Worm (Caenorhabditis elegans): ENCODE data around the gene gln-5.

Gene gln-5

DNA sequence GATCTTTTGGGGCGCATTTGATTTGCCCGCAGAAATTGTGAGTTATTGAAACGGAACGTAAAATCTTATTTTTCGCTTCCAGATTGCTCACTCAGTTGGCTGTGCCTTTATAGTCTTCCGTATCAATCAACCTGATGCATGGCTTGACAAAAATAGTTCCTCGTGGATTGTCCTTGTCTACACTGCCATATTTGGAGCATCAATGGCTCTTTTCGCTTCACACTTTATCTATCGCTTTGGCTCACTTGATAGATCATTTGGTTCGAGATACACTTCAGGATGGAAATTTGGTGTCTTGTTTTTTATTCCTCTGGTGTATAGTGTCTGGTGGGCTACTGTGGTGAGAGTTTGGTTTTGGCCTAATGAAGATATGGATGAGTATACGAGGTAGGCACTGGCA lies 7.7 kb downstream of the gln-5 start:
- TF ChIP-seq nhr-237 (tag; optimal IDR thresholded peaks at IDR 0.05) = no peak
- TF ChIP-seq bed-3 (GFP tag; optimal IDR thresholded peaks at IDR 0.05) = no peak
- no peak for TF ChIP-seq lsy-2 (tag; optimal IDR thresholded peaks at IDR 0.05)
- TF ChIP-seq ceh-83 (GFP tag; optimal IDR thresholded peaks at IDR 0.05) = no peak
- no peak for TF ChIP-seq lin-13 (tag; optimal IDR thresholded peaks at IDR 0.05)
- TF ChIP-seq nhr-2 (tag; optimal IDR thresholded peaks at IDR 0.05) = no peak
- TF ChIP-seq lin-32 (GFP tag; optimal IDR thresholded peaks at IDR 0.05) = no peak
- TF ChIP-seq nhr-28 (tag; optimal IDR thresholded peaks at IDR 0.05) = no peak
- TF ChIP-seq drap-1 (GFP tag; optimal IDR thresholded peaks at IDR 0.05) = no peak
- no peak for TF ChIP-seq pha-4 (tag; optimal IDR thresholded peaks at IDR 0.05)
- no peak for TF ChIP-seq ces-1 (GFP tag; optimal IDR thresholded peaks at IDR 0.05)
- no peak for TF ChIP-seq cnd-1 (tag; optimal IDR thresholded peaks at IDR 0.05)
- TF ChIP-seq hlh-1 (tag; optimal IDR thresholded peaks at IDR 0.05) = no peak
- TF ChIP-seq ham-2 (GFP tag; optimal IDR thresholded peaks at IDR 0.05) = no peak
- no peak for TF ChIP-seq mls-2 (tag; optimal IDR thresholded peaks at IDR 0.05)
- no peak for TF ChIP-seq tbx-8 (GFP tag; optimal IDR thresholded peaks at IDR 0.05)

DNA sequence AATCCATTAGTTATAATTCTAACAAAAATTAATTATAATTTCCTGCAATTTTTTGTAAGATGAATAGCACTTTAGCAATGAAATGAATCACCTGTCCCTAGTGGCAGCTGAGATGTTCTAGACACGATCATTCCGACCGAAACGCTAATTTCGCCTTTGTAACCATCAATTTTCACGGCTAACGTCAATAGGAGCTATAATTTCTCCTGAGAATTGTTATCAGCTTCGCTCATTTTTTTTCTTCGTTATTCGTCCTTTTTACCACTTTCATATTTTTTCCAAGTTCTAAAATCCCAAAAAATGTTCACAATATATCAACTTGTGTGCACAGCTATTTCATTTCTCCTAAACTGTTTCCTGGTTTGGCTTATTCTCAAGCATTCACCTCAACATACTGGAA lies 8.2 kb downstream of the gln-5 start, which contains the start of gene str-187:
Gene str-187 (plus strand): TSS at position 301 of the 400 bp plus-strand sequence.
- TF ChIP-seq drap-1 (GFP tag; optimal IDR thresholded peaks at IDR 0.05) = no peak
- no peak for TF ChIP-seq unc-62 (GFP tag; optimal IDR thresholded peaks at IDR 0.05)
- no peak for TF ChIP-seq ceh-39 (tag; optimal IDR thresholded peaks at IDR 0.05)
- TF ChIP-seq bed-3 (GFP tag; optimal IDR thresholded peaks at IDR 0.05) = no peak
- TF ChIP-seq mls-2 (tag; optimal IDR thresholded peaks at IDR 0.05) = no peak
- TF ChIP-seq lin-13 (tag; optimal IDR thresholded peaks at IDR 0.05) = no peak
- no peak for TF ChIP-seq nhr-28 (tag; optimal IDR thresholded peaks at IDR 0.05)
- TF ChIP-seq cnd-1 (tag; optimal IDR thresholded peaks at IDR 0.05) = no peak
- TF ChIP-seq ceh-83 (GFP tag; optimal IDR thresholded peaks at IDR 0.05) = no peak
- no peak for TF ChIP-seq nhr-2 (tag; optimal IDR thresholded peaks at IDR 0.05)
- no peak for TF ChIP-seq nhr-12 (tag; optimal IDR thresholded peaks at IDR 0.05)
- no peak for TF ChIP-seq lin-32 (GFP tag; optimal IDR thresholded peaks at IDR 0.05)
- TF ChIP-seq tbx-8 (GFP tag; optimal IDR thresholded peaks at IDR 0.05) = no peak
- TF ChIP-seq ceh-43 (GFP tag; optimal IDR thresholded peaks at IDR 0.05) = no peak
- no peak for TF ChIP-seq ham-2 (GFP tag; optimal IDR thresholded peaks at IDR 0.05)

DNA sequence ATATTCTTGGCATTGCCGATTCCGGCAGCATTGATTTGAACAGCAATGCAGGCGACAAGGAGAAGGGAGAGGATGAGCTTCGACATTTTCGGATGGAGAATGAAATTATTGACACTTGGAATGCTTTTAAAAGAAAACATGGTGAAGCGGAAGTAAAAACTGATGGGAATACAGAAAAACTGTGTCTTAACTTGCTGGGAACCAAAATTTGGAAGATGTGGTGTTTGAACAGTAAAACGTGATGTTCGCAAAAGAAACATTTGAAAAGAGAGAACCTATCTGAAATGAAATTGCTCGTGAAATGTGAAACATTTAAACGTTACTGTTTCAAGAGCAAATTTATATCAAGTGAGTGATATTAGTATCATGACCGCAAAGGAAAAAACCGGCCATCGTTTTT lies 8.7 kb downstream of the gln-5 start, which contains the start of gene F26D10.13:
Gene F26D10.13 (minus strand): TSS at position 101 of the 400 bp plus-strand sequence.
- TF ChIP-seq sptf-1 (tag; optimal IDR thresholded peaks at IDR 0.05) (no peak), M03D4.4 (tag; optimal IDR thresholded peaks at IDR 0.05) (no peak), unc-39 (tag; optimal IDR thresholded peaks at IDR 0.05) (no peak), ceh-43 (GFP tag; optimal IDR thresholded peaks at IDR 0.05) (no peak), ceh-39 (tag; optimal IDR thresholded peaks at IDR 0.05) (no peak), lin-13 (tag; optimal IDR thresholded peaks at IDR 0.05) (no peak), ces-1 (GFP tag; optimal IDR thresholded peaks at IDR 0.05) (no peak), ham-2 (GFP tag; optimal IDR thresholded peaks at IDR 0.05) (no peak), cnd-1 (tag; optimal IDR thresholded peaks at IDR 0.05) (no peak), tbx-8 (GFP tag; optimal IDR thresholded peaks at IDR 0.05) (no peak), nhr-12 (tag; optimal IDR thresholded peaks at IDR 0.05) (no peak), lin-32 (GFP tag; optimal IDR thresholded peaks at IDR 0.05) (no peak), blmp-1 (tag; optimal IDR thresholded peaks at IDR 0.05) (no peak)

DNA sequence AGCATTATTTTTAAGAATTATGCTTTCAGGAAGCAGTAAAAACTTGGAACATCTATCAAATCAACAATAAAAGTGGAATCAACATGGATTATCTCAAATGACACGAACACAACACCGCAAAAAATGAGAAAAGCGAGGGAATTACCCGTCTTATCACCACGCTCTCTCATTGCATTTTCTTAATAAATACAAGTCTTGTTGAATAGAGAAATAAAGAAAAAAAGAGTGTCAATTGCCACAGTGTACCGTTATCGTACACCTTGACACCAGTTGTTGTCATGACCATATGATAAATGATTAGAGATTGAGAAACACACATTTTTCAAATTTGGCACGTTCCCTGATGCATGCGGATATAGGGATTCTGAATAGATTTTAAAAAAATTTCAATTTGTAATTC lies 9.7 kb downstream of the gln-5 start:
- TF ChIP-seq tbx-8 (GFP tag; optimal IDR thresholded peaks at IDR 0.05) (no peak), ceh-83 (GFP tag; optimal IDR thresholded peaks at IDR 0.05) (no peak), ceh-39 (tag; optimal IDR thresholded peaks at IDR 0.05) (no peak), unc-120 (tag; optimal IDR thresholded peaks at IDR 0.05; ENCODE audit: poor library complexity, severe bottlenecking) (no peak), bed-3 (GFP tag; optimal IDR thresholded peaks at IDR 0.05) (no peak), drap-1 (GFP tag; optimal IDR thresholded peaks at IDR 0.05) (no peak), lin-13 (tag; optimal IDR thresholded peaks at IDR 0.05) (no peak), lsy-2 (tag; optimal IDR thresholded peaks at IDR 0.05) (no peak), snpc-4 (tag; optimal IDR thresholded peaks at IDR 0.05) (no peak), unc-39 (tag; optimal IDR thresholded peaks at IDR 0.05) (no peak), hlh-1 (tag; optimal IDR thresholded peaks at IDR 0.05) (no peak), pha-4 (tag; optimal IDR thresholded peaks at IDR 0.05) (no peak), nhr-28 (tag; optimal IDR thresholded peaks at IDR 0.05) (no peak), ham-2 (GFP tag; optimal IDR thresholded peaks at IDR 0.05) (no peak), lin-32 (GFP tag; optimal IDR thresholded peaks at IDR 0.05) (no peak), mab-5 (tag; optimal IDR thresholded peaks at IDR 0.05) (no peak), nhr-237 (tag; optimal IDR thresholded peaks at IDR 0.05) (no peak), mep-1 (tag; optimal IDR thresholded peaks at IDR 0.05) (no peak), ceh-43 (GFP tag; optimal IDR thresholded peaks at IDR 0.05) (no peak)

DNA sequence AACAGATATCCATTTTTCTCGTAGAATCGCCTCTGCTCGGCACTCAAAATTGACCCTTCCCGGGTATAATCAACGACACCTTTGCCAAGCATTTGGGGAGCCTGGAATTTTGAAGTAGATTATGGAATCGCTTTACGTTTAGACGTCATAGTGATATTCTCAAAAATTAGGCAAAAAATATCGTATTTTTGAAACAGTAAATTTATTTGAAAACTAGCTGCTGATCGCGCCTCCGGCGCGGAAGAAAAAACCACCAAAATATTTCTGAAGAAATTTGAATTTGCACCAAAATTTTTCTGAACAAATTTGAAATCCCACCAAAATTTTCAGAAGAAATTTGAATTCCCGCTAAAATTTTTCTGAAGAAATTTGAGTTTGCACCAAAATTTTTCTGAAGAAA lies 11.1 kb downstream of the gln-5 start, which contains the start of gene ZK550.6:
Gene ZK550.6 (minus strand): TSS at position 101 of the 400 bp plus-strand sequence.
- TF ChIP-seq nhr-76 (tag; optimal IDR thresholded peaks at IDR 0.05) (no peak), unc-62 (GFP tag; optimal IDR thresholded peaks at IDR 0.05) (no peak), blmp-1 (tag; optimal IDR thresholded peaks at IDR 0.05) (no peak), lin-13 (tag; optimal IDR thresholded peaks at IDR 0.05) (no peak), nhr-12 (tag; optimal IDR thresholded peaks at IDR 0.05) (no peak), lsy-2 (tag; optimal IDR thresholded peaks at IDR 0.05) (no peak), sptf-1 (tag; optimal IDR thresholded peaks at IDR 0.05) (no peak), flh-1 (GFP tag; optimal IDR thresholded peaks at IDR 0.05) (no peak), mls-2 (tag; optimal IDR thresholded peaks at IDR 0.05) (no peak), sem-2 (GFP tag; optimal IDR thresholded peaks at IDR 0.05) (no peak), nhr-2 (tag; optimal IDR thresholded peaks at IDR 0.05) (no peak), nhr-237 (tag; optimal IDR thresholded peaks at IDR 0.05) (no peak), snpc-4 (tag; optimal IDR thresholded peaks at IDR 0.05) (no peak), nhr-28 (tag; optimal IDR thresholded peaks at IDR 0.05) (no peak)

Measured in whole organism, mixed stage, embryonic.